Fruit fly (Drosophila melanogaster): Measurements from ENCODE around the gene CG3604.

The CG3604 gene

DNA sequence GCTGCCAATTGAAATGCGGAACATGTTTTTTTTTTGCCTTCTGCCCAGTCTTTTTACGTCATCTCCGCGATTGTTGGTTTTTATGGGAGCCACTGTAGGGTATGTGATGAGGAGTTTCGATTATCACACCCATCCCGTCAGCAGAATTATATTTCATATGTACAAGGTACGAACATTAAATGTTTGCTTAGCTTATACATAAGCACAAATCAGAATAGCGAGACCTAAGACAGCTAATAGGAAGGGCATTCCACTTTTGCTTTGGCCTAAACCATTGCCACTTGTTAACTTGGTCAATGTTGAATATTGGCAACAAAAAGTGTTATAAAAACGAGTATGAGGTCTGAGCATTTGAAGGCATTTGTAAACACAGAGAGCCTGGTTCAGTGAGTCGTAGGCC lies 5.6 kb upstream of the CG3604 start, which contains the start of gene CG2816 (continued):
- TF ChIP-seq CG31627 (GFP tag; optimal IDR thresholded peaks at IDR 0.05) (peak; percentile 89), vri (GFP tag; optimal IDR thresholded peaks at IDR 0.05) (peak; percentile 91), dac (GFP tag; optimal IDR thresholded peaks at IDR 0.05) (peak; percentile 68), CG8319 (GFP tag; optimal IDR thresholded peaks at IDR 0.05) (peak; percentile 28), CG6792 (GFP tag; optimal IDR thresholded peaks at IDR 0.05) (peak; percentile 81), Eip78C (GFP tag) (peak; percentile 92), topi (GFP tag; optimal IDR thresholded peaks at IDR 0.05) (peak; percentile 76), Gug (GFP tag; IDR thresholded peaks at IDR 0.05) (peak; percentile 90), svp (GFP tag) (peak; percentile 85), acj6 (GFP tag; optimal IDR thresholded peaks at IDR 0.05) (peak; percentile 84), OdsH (GFP tag; optimal IDR thresholded peaks at IDR 0.05) (peak; percentile 86), Eip93F (GFP tag; optimal IDR thresholded peaks at IDR 0.05) (no peak), net (GFP tag; optimal IDR thresholded peaks at IDR 0.05) (peak; percentile 85), CG11294 (GFP tag; IDR thresholded peaks at IDR 0.05) (peak; percentile 92)

DNA sequence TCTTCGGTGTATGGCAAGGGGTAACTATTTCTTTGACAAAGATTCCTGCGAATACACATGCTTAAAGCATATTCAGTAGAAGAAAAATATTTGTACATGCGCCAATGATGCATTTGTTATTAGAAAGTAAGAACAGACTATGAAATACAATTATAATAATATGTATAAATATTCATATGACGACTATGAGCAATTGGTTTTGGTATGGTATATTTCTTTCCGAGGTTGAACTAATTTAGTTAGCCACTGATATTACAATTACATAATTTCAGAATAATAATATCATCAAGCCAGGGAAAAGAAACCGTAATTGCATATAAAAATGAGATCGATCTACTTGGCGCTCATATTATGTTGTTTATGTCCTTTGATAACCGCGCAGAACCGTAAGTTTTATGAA lies 3.9 kb upstream of the CG3604 start, which contains the start of gene CG43145:
Gene CG43145, plus strand, starts transcription at position 301 of the 400 bp plus-strand sequence.
- no peak for TF ChIP-seq Hr38 (GFP tag; optimal IDR thresholded peaks at IDR 0.05)
- TF ChIP-seq CG31627 (GFP tag; optimal IDR thresholded peaks at IDR 0.05), result no peak
- no peak for TF ChIP-seq spab (GFP tag; optimal IDR thresholded peaks at IDR 0.05)
- TF ChIP-seq CG6163 (GFP tag; IDR thresholded peaks at IDR 0.05), result no peak
- no peak for TF ChIP-seq Sox102F (GFP tag; optimal IDR thresholded peaks at IDR 0.05)
- no peak for TF ChIP-seq OdsH (GFP tag; optimal IDR thresholded peaks at IDR 0.05)
- no peak for TF ChIP-seq eg (GFP tag; IDR thresholded peaks at IDR 0.05)
- TF ChIP-seq CG9139 (GFP tag; optimal IDR thresholded peaks at IDR 0.05), result no peak
- no peak for TF ChIP-seq CG6792 (GFP tag; optimal IDR thresholded peaks at IDR 0.05)
- no peak for TF ChIP-seq CG6854 (GFP tag; optimal IDR thresholded peaks at IDR 0.05)
- TF ChIP-seq svp (GFP tag), result no peak
- TF ChIP-seq CG3032 (tag; optimal IDR thresholded peaks at IDR 0.05), result no peak
- TF ChIP-seq Eip78C (GFP tag), result no peak
- TF ChIP-seq CG16779 (tag; optimal IDR thresholded peaks at IDR 0.05), result no peak
- TF ChIP-seq Eip75B (GFP tag; optimal IDR thresholded peaks at IDR 0.05), result no peak
- TF ChIP-seq CG8632 (GFP tag; optimal IDR thresholded peaks at IDR 0.05), result no peak

DNA sequence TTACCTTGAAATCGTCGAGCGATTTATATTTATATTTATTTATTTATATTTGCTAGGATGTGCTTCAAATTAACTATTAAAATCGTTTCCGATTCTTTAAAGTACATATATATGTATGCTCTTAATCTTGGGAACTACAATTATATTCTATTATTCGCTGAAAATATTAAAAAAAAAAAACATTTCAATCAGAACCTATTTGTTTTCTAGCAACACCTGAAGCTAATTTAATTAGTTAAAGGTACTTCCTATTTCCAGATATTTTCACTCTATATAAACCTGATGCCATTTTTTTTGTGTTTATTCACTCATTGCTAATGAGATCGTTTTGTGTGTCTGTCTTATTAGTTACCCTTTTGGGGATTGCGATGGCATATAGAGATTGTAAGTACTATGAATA lies 3.3 kb upstream of the CG3604 start, which contains the start of gene CG42467:
Gene CG42467, plus strand, starts transcription at position 301 of the 400 bp plus-strand sequence.
- no peak for TF ChIP-seq net (GFP tag; optimal IDR thresholded peaks at IDR 0.05)
- TF ChIP-seq Gug (GFP tag; IDR thresholded peaks at IDR 0.05), result no peak
- TF ChIP-seq Ets21C (GFP tag; optimal IDR thresholded peaks at IDR 0.05), result no peak
- TF ChIP-seq fkh (GFP tag; optimal IDR thresholded peaks at IDR 0.05), result no peak
- no peak for TF ChIP-seq salr (GFP tag; optimal IDR thresholded peaks at IDR 0.05)
- no peak for TF ChIP-seq Sox14 (GFP tag; optimal IDR thresholded peaks at IDR 0.05)
- TF ChIP-seq Ets96B (tag; optimal IDR thresholded peaks at IDR 0.05), result no peak

DNA sequence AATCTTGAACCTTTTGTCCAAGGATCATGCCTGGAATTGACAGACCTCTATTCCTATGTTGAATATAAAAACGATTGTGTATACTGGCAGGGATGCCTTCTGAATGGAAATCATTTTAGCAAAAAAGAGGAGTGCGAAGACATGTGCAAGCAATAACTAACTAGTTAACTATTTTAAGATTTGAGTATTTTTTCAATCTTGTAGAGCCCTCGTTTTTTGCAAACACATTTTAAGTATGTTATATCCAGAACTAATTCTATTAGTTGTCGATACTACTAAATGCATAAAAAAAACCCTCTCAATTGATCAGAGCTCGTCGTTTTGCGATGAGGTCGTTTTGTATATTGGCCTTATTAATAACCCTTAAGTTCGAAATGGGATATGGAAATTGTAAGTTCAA lies 2.7 kb upstream of the CG3604 start, which contains the start of gene Sfp24C1:
Gene Sfp24C1, plus strand, starts transcription at position 301 of the 400 bp plus-strand sequence.
- no peak for TF ChIP-seq CG15336 (GFP tag; IDR thresholded peaks at IDR 0.05)
- no peak for TF ChIP-seq fd59A (GFP tag; optimal IDR thresholded peaks at IDR 0.05)
- no peak for TF ChIP-seq CG7368 (GFP tag; optimal IDR thresholded peaks at IDR 0.05)
- TF ChIP-seq fkh (GFP tag; optimal IDR thresholded peaks at IDR 0.05), result no peak

DNA sequence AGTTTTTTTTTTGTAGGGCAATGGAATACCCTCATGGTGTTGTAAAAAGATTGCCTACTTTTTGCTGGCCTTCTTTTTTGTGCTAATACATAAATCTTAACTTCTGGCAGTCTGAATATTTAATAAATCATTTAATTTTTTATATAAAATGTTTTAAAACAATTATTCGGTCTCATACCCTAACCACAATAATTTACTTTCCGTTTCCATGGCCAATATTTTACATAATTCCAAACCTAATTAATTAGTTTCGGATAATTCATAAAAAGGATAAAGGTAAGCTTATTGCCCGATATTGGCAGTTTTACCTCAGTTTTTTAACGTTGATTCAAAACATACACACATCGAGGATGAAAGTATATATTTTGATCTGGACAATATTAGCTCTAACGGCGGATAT lies 2.2 kb upstream of the CG3604 start, which contains the start of gene CG42465:
Gene CG42465, plus strand, starts transcription at position 301 of the 400 bp plus-strand sequence.
- no peak for TF ChIP-seq Sox14 (GFP tag; optimal IDR thresholded peaks at IDR 0.05)
- TF ChIP-seq Met (GFP tag; optimal IDR thresholded peaks at IDR 0.05), result no peak
- TF ChIP-seq fkh (GFP tag; optimal IDR thresholded peaks at IDR 0.05), result no peak
- TF ChIP-seq vri (GFP tag; optimal IDR thresholded peaks at IDR 0.05), result no peak
- TF ChIP-seq Sox15 (GFP tag; optimal IDR thresholded peaks at IDR 0.05), result no peak
- no peak for TF ChIP-seq lz (GFP tag; optimal IDR thresholded peaks at IDR 0.05)
- no peak for TF ChIP-seq CG11902 (GFP tag; optimal IDR thresholded peaks at IDR 0.05)
- TF ChIP-seq CG3032 (tag; optimal IDR thresholded peaks at IDR 0.05), result no peak
- no peak for TF ChIP-seq net (GFP tag; optimal IDR thresholded peaks at IDR 0.05)
- no peak for TF ChIP-seq fd59A (GFP tag; optimal IDR thresholded peaks at IDR 0.05)
